Worm (Caenorhabditis elegans): Measurements from ENCODE around the gene tag-52.
A peak's percentile ranks its signal among the peaks of the same experiment; 100 is the strongest.

The tag-52 gene

ce11 chrX:3680544-3681214 lies 2.3 kb upstream of the tag-52 start, which contains the start of gene tsp-17:
tsp-17 (plus strand) TSS chrX:3681164.
- TF ChIP-seq cog-1 (tag; optimal IDR thresholded peaks at IDR 0.05) = no peak
- TF ChIP-seq tab-1 (GFP tag; IDR thresholded peaks at IDR 0.05) = no peak
- TF ChIP-seq ztf-23 (GFP tag; IDR thresholded peaks at IDR 0.05) = no peak
- no peak for TF ChIP-seq klf-2 (GFP tag; conservative IDR thresholded peaks at IDR 0.05)
- no peak for TF ChIP-seq ztf-29 (GFP tag; IDR thresholded peaks at IDR 0.05)

ce11 chrX:3673584-3674108 lies 4.7 kb downstream of the tag-52 start, which contains the start of gene ceh-63:
ceh-63 (minus strand) TSS chrX:3674058.
- TF ChIP-seq klf-2 (GFP tag; conservative IDR thresholded peaks at IDR 0.05) (no peak), med-1 (GFP tag; optimal IDR thresholded peaks at IDR 0.05; ENCODE audit: insufficient read depth) (no peak), tab-1 (GFP tag; IDR thresholded peaks at IDR 0.05) (no peak), cog-1 (tag; optimal IDR thresholded peaks at IDR 0.05) (no peak), ztf-23 (GFP tag; IDR thresholded peaks at IDR 0.05) (no peak), ztf-29 (GFP tag; IDR thresholded peaks at IDR 0.05) (no peak)

- TF ChIP-seq flt-1 (GFP tag; IDR thresholded peaks at IDR 0.05) = no peak
- TF ChIP-seq med-1 (GFP tag; optimal IDR thresholded peaks at IDR 0.05; ENCODE audit: insufficient read depth) = no peak
- no peak for TF ChIP-seq ztf-23 (GFP tag; IDR thresholded peaks at IDR 0.05)
- no peak for TF ChIP-seq cog-1 (tag; optimal IDR thresholded peaks at IDR 0.05)
- no peak for TF ChIP-seq ztf-29 (GFP tag; IDR thresholded peaks at IDR 0.05)
- no peak for TF ChIP-seq ref-1 (GFP tag; conservative IDR thresholded peaks at IDR 0.05)
- no peak for TF ChIP-seq T22C8.4 (GFP tag; IDR thresholded peaks at IDR 0.05)
- no peak for TF ChIP-seq klf-2 (GFP tag; conservative IDR thresholded peaks at IDR 0.05)
- TF ChIP-seq tab-1 (GFP tag; IDR thresholded peaks at IDR 0.05) = no peak
These were observed 6.4 kb downstream of the tag-52 start, which contains the start of gene C02F12.5 for ce11 chrX:3671998-3672397. C02F12.5 (minus strand) TSS chrX:3672098.

- TF ChIP-seq flt-1 (GFP tag; IDR thresholded peaks at IDR 0.05) (no peak), cog-1 (tag; optimal IDR thresholded peaks at IDR 0.05) (no peak), ztf-29 (GFP tag; IDR thresholded peaks at IDR 0.05) (no peak), ztf-23 (GFP tag; IDR thresholded peaks at IDR 0.05) (no peak), tab-1 (GFP tag; IDR thresholded peaks at IDR 0.05) (no peak), klf-2 (GFP tag; conservative IDR thresholded peaks at IDR 0.05) (no peak), med-1 (GFP tag; optimal IDR thresholded peaks at IDR 0.05; ENCODE audit: insufficient read depth) (no peak), T22C8.4 (GFP tag; IDR thresholded peaks at IDR 0.05) (no peak), ref-1 (GFP tag; conservative IDR thresholded peaks at IDR 0.05) (no peak)
These were observed 9.5 kb downstream of the tag-52 start, which contains the start of gene snet-1 for ce11 chrX:3668842-3669241. snet-1 (minus strand) TSS chrX:3668942.

ce11 chrX:3659192-3659591 lies 19.2 kb downstream of the tag-52 start, which contains the start of gene R11G1.1:
R11G1.1 (plus strand) TSS chrX:3659492.
- no peak for TF ChIP-seq med-1 (GFP tag; optimal IDR thresholded peaks at IDR 0.05; ENCODE audit: insufficient read depth)
- no peak for TF ChIP-seq flt-1 (GFP tag; IDR thresholded peaks at IDR 0.05)

ce11 chrX:3655972-3656371 lies 22.4 kb downstream of the tag-52 start, which contains the start of gene R11G1.7:
R11G1.7 (plus strand) TSS chrX:3656272.
- TF ChIP-seq ref-1 (GFP tag; conservative IDR thresholded peaks at IDR 0.05) = no peak
- TF ChIP-seq ztf-29 (GFP tag; IDR thresholded peaks at IDR 0.05) = no peak
- TF ChIP-seq med-1 (GFP tag; optimal IDR thresholded peaks at IDR 0.05; ENCODE audit: insufficient read depth) = no peak

- TF ChIP-seq klf-2 (GFP tag; conservative IDR thresholded peaks at IDR 0.05) = no peak
- no peak for TF ChIP-seq ref-1 (GFP tag; conservative IDR thresholded peaks at IDR 0.05)
These were observed 23.7 kb downstream of the tag-52 start, which contains the start of gene R11G1.11 for ce11 chrX:3654623-3655022. R11G1.11 (plus strand) TSS chrX:3654923.

- TF ChIP-seq klf-2 (GFP tag; conservative IDR thresholded peaks at IDR 0.05) (no peak), flt-1 (GFP tag; IDR thresholded peaks at IDR 0.05) (no peak), T22C8.4 (GFP tag; IDR thresholded peaks at IDR 0.05) (peak; percentile 38; the same call in 1 of the 2 replicates)
These were observed 28.1 kb downstream of the tag-52 start, which contains the start of the genes sax-1 and R11G1.2 for ce11 chrX:3650100-3650809. sax-1 (minus strand) TSS chrX:3650150. R11G1.2 (plus strand) TSS chrX:3650614.

ce11 chrX:3645924-3646323 lies 32.4 kb downstream of the tag-52 start:
- TF ChIP-seq ref-1 (GFP tag; conservative IDR thresholded peaks at IDR 0.05) (no peak), ztf-29 (GFP tag; IDR thresholded peaks at IDR 0.05) (no peak), tab-1 (GFP tag; IDR thresholded peaks at IDR 0.05) (no peak), T22C8.4 (GFP tag; IDR thresholded peaks at IDR 0.05) (no peak), med-1 (GFP tag; optimal IDR thresholded peaks at IDR 0.05; ENCODE audit: insufficient read depth) (no peak), klf-2 (GFP tag; conservative IDR thresholded peaks at IDR 0.05) (no peak), ztf-23 (GFP tag; IDR thresholded peaks at IDR 0.05) (no peak), cog-1 (tag; optimal IDR thresholded peaks at IDR 0.05) (no peak), flt-1 (GFP tag; IDR thresholded peaks at IDR 0.05) (no peak)

- no peak for TF ChIP-seq T22C8.4 (GFP tag; IDR thresholded peaks at IDR 0.05)
- TF ChIP-seq med-1 (GFP tag; optimal IDR thresholded peaks at IDR 0.05; ENCODE audit: insufficient read depth) = no peak
- TF ChIP-seq ztf-29 (GFP tag; IDR thresholded peaks at IDR 0.05) = no peak
- TF ChIP-seq cog-1 (tag; optimal IDR thresholded peaks at IDR 0.05) = no peak
- no peak for TF ChIP-seq tab-1 (GFP tag; IDR thresholded peaks at IDR 0.05)
These were observed 33.6 kb downstream of the tag-52 start, which contains the start of gene tmem-24 for ce11 chrX:3644796-3645195. tmem-24 (minus strand) TSS chrX:3644896.
